Worm (Caenorhabditis elegans) whole organism, mixed stage, embryonic: ENCODE results near the gene lsm-8.

Experiments
- ces-1 ChIP-seq: fragments of 150-350 bp; optimal IDR thresholded peaks from 2 replicates; lab custom pipeline; 2014; ENCODE audit warnings: missing biosample characterization, missing genetic modification reagents, missing genetic modification characterization
- elt-1 ChIP-seq: sonication (generic microtip); optimal IDR thresholded peaks from 2 replicates; lab custom pipeline; 2017; ENCODE audit warnings: missing genetic modification characterization, mild to moderate bottlenecking, missing compliant biosample characterization, antibody characterized with exemption, moderate library complexity, borderline replicate concordance; ENCODE audit not compliant: insufficient read depth
- elt-3 ChIP-seq: fragments of 150-350 bp; optimal IDR thresholded peaks from 2 replicates; lab custom pipeline; 2014; ENCODE audit warnings: missing biosample characterization, missing genetic modification characterization
- flh-1 ChIP-seq: fragments of 200-800 bp; sonication (Bioruptor generic); optimal IDR thresholded peaks from 2 replicates; lab custom pipeline; 2018; ENCODE audit warnings: mild to moderate bottlenecking, missing genetic modification characterization, moderate library complexity, missing compliant biosample characterization
- lin-13 ChIP-seq: fragments of 150-350 bp; optimal IDR thresholded peaks from 2 replicates; lab custom pipeline; 2014; ENCODE audit warnings: missing biosample characterization, missing genetic modification characterization
- lsy-2 ChIP-seq: fragments of 150-350 bp; optimal IDR thresholded peaks from 2 replicates; lab custom pipeline; 2014; ENCODE audit warnings: missing biosample characterization, missing genetic modification characterization
- mab-5 ChIP-seq: fragments of 150-350 bp; optimal IDR thresholded peaks from 2 replicates; lab custom pipeline; 2014; ENCODE audit warnings: missing biosample characterization, missing genetic modification characterization
- mep-1 ChIP-seq: fragments of 150-350 bp; optimal IDR thresholded peaks from 2 replicates; lab custom pipeline; 2017; ENCODE audit warnings: missing biosample characterization, missing genetic modification reagents, missing genetic modification characterization, inconsistent platforms
- nhr-12 ChIP-seq: fragments of 150-350 bp; optimal IDR thresholded peaks from 2 replicates; lab custom pipeline; 2014; ENCODE audit warnings: missing biosample characterization, missing genetic modification characterization
- snpc-4 ChIP-seq: fragments of 150-350 bp; optimal IDR thresholded peaks from 2 replicates; lab custom pipeline; 2014; ENCODE audit warnings: missing biosample characterization, missing genetic modification characterization

DNA sequence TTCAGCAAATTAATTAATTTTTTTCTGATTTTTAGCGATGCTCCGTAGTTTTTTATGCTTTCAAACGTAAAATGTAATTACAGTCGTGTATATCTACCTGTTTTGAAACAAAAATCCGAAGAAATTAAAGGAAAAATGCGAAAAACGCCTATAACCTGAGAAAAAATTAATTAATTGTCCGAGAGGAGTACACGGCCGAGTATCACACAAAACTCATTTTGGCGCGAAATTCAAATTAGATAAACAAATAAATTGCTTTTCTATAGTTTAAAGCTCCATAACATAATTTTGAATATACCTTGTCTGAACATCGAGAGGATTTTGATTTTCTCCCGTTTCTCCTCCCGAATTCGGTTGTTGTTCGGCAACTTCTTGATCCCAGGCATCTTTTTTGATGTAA lies 43.2 kb downstream of the lsm-8 start:
- no peak for TF ChIP-seq lin-13
- TF ChIP-seq flh-1 (GFP tag; lab: Kevin White, UChicago), result no peak
- TF ChIP-seq elt-3 (tag; lab: Kevin White, UChicago), result no peak
- no peak for TF ChIP-seq elt-1 (tag; lab: Kevin White, UChicago)
- no peak for TF ChIP-seq snpc-4 (tag; lab: Kevin White, UChicago)
- TF ChIP-seq nhr-12 (tag; lab: Kevin White, UChicago), result no peak
- no peak for TF ChIP-seq ces-1
- no peak for TF ChIP-seq mep-1 (tag; lab: Kevin White, UChicago)
- TF ChIP-seq mab-5, result no peak
- no peak for TF ChIP-seq lsy-2
